Worm (Caenorhabditis elegans): ENCODE data around the gene pwp-1.

DNA sequence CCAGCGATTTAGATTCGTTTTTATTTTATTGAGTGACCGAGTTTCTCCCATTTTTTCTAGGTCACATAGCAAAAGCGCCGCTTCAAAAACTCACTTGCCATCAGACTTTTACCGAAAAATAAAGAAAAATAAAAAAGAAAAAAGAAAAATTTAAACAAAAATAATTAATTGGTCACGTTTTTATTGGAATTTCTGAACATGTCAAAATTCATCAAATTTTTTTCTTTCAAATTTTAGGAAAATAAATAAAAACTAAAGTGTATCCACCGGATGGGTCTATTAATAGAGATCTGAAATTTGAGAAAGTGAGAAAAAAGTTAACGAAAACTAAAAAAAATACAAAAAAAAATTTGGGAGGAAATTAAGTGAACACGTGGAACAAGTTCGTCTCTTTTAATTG is 26.8 kb downstream of the pwp-1 start, which contains the start of gene C48D1.9:
- no peak for TF ChIP-seq lin-13 (tag; optimal IDR thresholded peaks at IDR 0.05)
- no peak for TF ChIP-seq ces-1 (GFP tag; optimal IDR thresholded peaks at IDR 0.05)
- no peak for TF ChIP-seq unc-62 (GFP tag; optimal IDR thresholded peaks at IDR 0.05)
- TF ChIP-seq snpc-4 (tag; optimal IDR thresholded peaks at IDR 0.05) = no peak
- TF ChIP-seq nhr-28 (tag; optimal IDR thresholded peaks at IDR 0.05) = no peak
- TF ChIP-seq M03D4.4 (tag; optimal IDR thresholded peaks at IDR 0.05) = no peak
- no peak for TF ChIP-seq pha-4 (tag; optimal IDR thresholded peaks at IDR 0.05)
- no peak for TF ChIP-seq hlh-1 (tag; optimal IDR thresholded peaks at IDR 0.05)
- TF ChIP-seq blmp-1 (tag; optimal IDR thresholded peaks at IDR 0.05) = no peak
- TF ChIP-seq ceh-83 (GFP tag; optimal IDR thresholded peaks at IDR 0.05) = no peak
- TF ChIP-seq unc-39 (tag; optimal IDR thresholded peaks at IDR 0.05) = no peak
- no peak for TF ChIP-seq elt-1 (tag; optimal IDR thresholded peaks at IDR 0.05; ENCODE audit: borderline replicate concordance, insufficient read depth)
- no peak for TF ChIP-seq elt-3 (tag; optimal IDR thresholded peaks at IDR 0.05)
